Worm (Caenorhabditis elegans) whole organism, L4 larva: ENCODE data around the gene T07E3.4.

ENCODE experiments used
- F26F4.8 ChIP-seq: fragments of 200-800 bp; sonication (Bioruptor generic); conservative IDR thresholded peaks from 2 replicates; pipeline ENCODE4 v1.3.6; 2022; ENCODE audit warnings: missing genetic modification characterization, missing compliant biosample characterization
- F44E2.7 ChIP-seq: fragments of 200-800 bp; sonication (Bioruptor generic); IDR thresholded peaks from 2 replicates; pipeline ENCODE4 v2.1.2; 2022; ENCODE audit warnings: missing genetic modification characterization, missing compliant biosample characterization
- R02D3.7 ChIP-seq: fragments of 150-350 bp; sonication (generic microtip); optimal IDR thresholded peaks from 3 replicates; lab custom pipeline; 2014; ENCODE audit warnings: missing biosample characterization, missing genetic modification characterization
- T26A8.4 ChIP-seq: fragments of 200-800 bp; sonication (Bioruptor generic); IDR thresholded peaks from 2 replicates; pipeline ENCODE4 v1.3.6; 2022; ENCODE audit warnings: missing genetic modification characterization, missing compliant biosample characterization
- Y48G9A.11 ChIP-seq: fragments of 200-800 bp; sonication (Bioruptor generic); IDR thresholded peaks from 2 replicates; pipeline ENCODE4 v1.3.6; 2022; ENCODE audit warnings: missing genetic modification reagents, missing genetic modification characterization, missing compliant biosample characterization
- Y5F2A.4 ChIP-seq: fragments of 200-800 bp; sonication (Bioruptor generic); optimal IDR thresholded peaks from 2 replicates; lab custom pipeline; 2018; ENCODE audit warnings: mild to moderate bottlenecking, missing genetic modification characterization, missing compliant biosample characterization
- aha-1 ChIP-seq: fragments of 150-350 bp; peaks from one replicate; lab custom pipeline; 2014; ENCODE audit warnings: missing biosample characterization, missing genetic modification characterization
- ama-1 ChIP-seq: fragments of 150-350 bp; optimal IDR thresholded peaks from 2 replicates; lab custom pipeline; 2014; ENCODE audit warnings: inconsistent platforms, mixed read lengths
- ceh-32 ChIP-seq: sonication (generic microtip); optimal IDR thresholded peaks from 2 replicates; lab custom pipeline; 2016; ENCODE audit warnings: mild to moderate bottlenecking, missing genetic modification characterization, missing compliant biosample characterization; ENCODE audit not compliant: poor library complexity
- ces-1 ChIP-seq: fragments of 150-350 bp; sonication (generic microtip); optimal IDR thresholded peaks from 4 replicates; lab custom pipeline; 2014; ENCODE audit warnings: missing biosample characterization, missing genetic modification reagents, missing genetic modification characterization
- cey-2 ChIP-seq: sonication (generic microtip); optimal IDR thresholded peaks from 3 replicates; lab custom pipeline; 2017; ENCODE audit warnings: missing genetic modification characterization, mild to moderate bottlenecking, missing compliant biosample characterization, antibody characterized with exemption, borderline replicate concordance; ENCODE audit not compliant: insufficient read depth
- ctbp-1 ChIP-seq: fragments of 200-800 bp; sonication (Bioruptor generic); IDR thresholded peaks from 2 replicates; pipeline ENCODE4 v1.3.6; 2022; ENCODE audit warnings: missing genetic modification reagents, missing genetic modification characterization, missing compliant biosample characterization
- daf-16 ChIP-seq, 3 experiments: sonication (generic microtip); optimal IDR thresholded peaks; 2 replicates each; lab custom pipeline; 2016 to 2017; ENCODE audit warnings: missing genetic modification characterization in 3 of 3, missing genetic modification reagents in 3 of 3, mild to moderate bottlenecking in 2 of 3, missing compliant biosample characterization in 2 of 3, missing biosample characterization in 1 of 3, moderate library complexity in 1 of 3
- dmd-6 ChIP-seq: fragments of 200-800 bp; sonication (Bioruptor generic); IDR thresholded peaks from 2 replicates; pipeline ENCODE4 v1.3.6; 2022; ENCODE audit warnings: missing genetic modification reagents, missing genetic modification characterization, missing compliant biosample characterization
- dmd-9 ChIP-seq: fragments of 200-800 bp; sonication (Bioruptor generic); IDR thresholded peaks from 2 replicates; pipeline ENCODE4 v1.3.6; 2022; ENCODE audit warnings: missing genetic modification reagents, missing genetic modification characterization, missing compliant biosample characterization
- dpl-1 ChIP-seq: fragments of 150-350 bp; optimal IDR thresholded peaks from 2 replicates; lab custom pipeline; 2014; ENCODE audit warnings: missing biosample characterization, missing genetic modification reagents, missing genetic modification characterization
- fkh-10 ChIP-seq: fragments of 150-350 bp; optimal IDR thresholded peaks from 2 replicates; lab custom pipeline; 2014; ENCODE audit warnings: missing biosample characterization, missing genetic modification reagents, missing genetic modification characterization
- fos-1 ChIP-seq: fragments of 150-350 bp; optimal IDR thresholded peaks from 2 replicates; lab custom pipeline; 2014; ENCODE audit warnings: missing biosample characterization, missing genetic modification characterization
- gei-8 ChIP-seq: fragments of 200-800 bp; sonication (Bioruptor generic); optimal IDR thresholded peaks from 2 replicates; lab custom pipeline; 2018; ENCODE audit warnings: mild to moderate bottlenecking, missing genetic modification characterization, missing compliant biosample characterization
- hlh-11 ChIP-seq: fragments of 200-800 bp; sonication (Bioruptor generic); optimal IDR thresholded peaks from 2 replicates; lab custom pipeline; 2018; ENCODE audit warnings: mild to moderate bottlenecking, missing genetic modification characterization, missing compliant biosample characterization
- hlh-30 ChIP-seq: sonication (generic microtip); optimal IDR thresholded peaks from 2 replicates; lab custom pipeline; 2017; ENCODE audit warnings: antibody characterized with exemption, mild to moderate bottlenecking, missing genetic modification characterization, missing compliant biosample characterization; ENCODE audit not compliant: insufficient read depth
- jun-1 ChIP-seq: fragments of 150-350 bp; optimal IDR thresholded peaks from 2 replicates; lab custom pipeline; 2014; ENCODE audit warnings: missing biosample characterization, missing genetic modification reagents, missing genetic modification characterization
- lim-7 ChIP-seq: fragments of 200-800 bp; sonication (Bioruptor generic); IDR thresholded peaks from 2 replicates; pipeline ENCODE4 v1.3.6; 2022; ENCODE audit warnings: missing genetic modification characterization, missing compliant biosample characterization
- madf-9 ChIP-seq: fragments of 200-800 bp; sonication (Bioruptor generic); conservative IDR thresholded peaks from 2 replicates; pipeline ENCODE4 v1.3.6; 2022; ENCODE audit warnings: missing genetic modification reagents, missing genetic modification characterization, missing compliant biosample characterization
- mdl-1 ChIP-seq, 2 experiments: fragments of 150-350 bp in 1 of 2; sonication (generic microtip) in 1 of 2; optimal IDR thresholded peaks; 2 replicates each; lab custom pipeline; 2014 to 2017; ENCODE audit warnings: missing biosample characterization in 2 of 2, missing genetic modification characterization in 2 of 2
- mes-2 ChIP-seq: sonication (generic microtip); optimal IDR thresholded peaks from 2 replicates; lab custom pipeline; 2016; ENCODE audit warnings: missing genotype, mild to moderate bottlenecking, missing genetic modification characterization, missing compliant biosample characterization; ENCODE audit not compliant: poor library complexity, severe bottlenecking
- mxl-3 ChIP-seq: fragments of 200-800 bp; sonication (Bioruptor generic); optimal IDR thresholded peaks from 2 replicates; lab custom pipeline; 2018; ENCODE audit warnings: mild to moderate bottlenecking, missing genetic modification characterization, missing compliant biosample characterization
- nhr-102 ChIP-seq: sonication (generic microtip); optimal IDR thresholded peaks from 2 replicates; lab custom pipeline; 2016; ENCODE audit warnings: mild to moderate bottlenecking, missing genetic modification characterization, moderate library complexity, missing compliant biosample characterization
- nhr-28 ChIP-seq: fragments of 150-350 bp; optimal IDR thresholded peaks from 2 replicates; lab custom pipeline; 2014; ENCODE audit warnings: missing biosample characterization, missing genetic modification characterization
- nhr-48 ChIP-seq: sonication (generic microtip); optimal IDR thresholded peaks from 2 replicates; lab custom pipeline; 2016; ENCODE audit warnings: mild to moderate bottlenecking, missing genetic modification characterization, missing compliant biosample characterization
- nhr-6 ChIP-seq: fragments of 150-350 bp; optimal IDR thresholded peaks from 2 replicates; lab custom pipeline; 2014; ENCODE audit warnings: missing biosample characterization, missing genetic modification characterization
- nhr-76 ChIP-seq: fragments of 150-350 bp; optimal IDR thresholded peaks from 2 replicates; lab custom pipeline; 2014; ENCODE audit warnings: missing biosample characterization, missing genetic modification characterization
- nhr-77 ChIP-seq: fragments of 150-350 bp; optimal IDR thresholded peaks from 2 replicates; lab custom pipeline; 2014; ENCODE audit warnings: missing biosample characterization, missing genetic modification characterization
- pqm-1 ChIP-seq: sonication (generic microtip); optimal IDR thresholded peaks from 2 replicates; lab custom pipeline; 2017; ENCODE audit warnings: missing biosample characterization, missing genetic modification characterization
- rbr-2 ChIP-seq: sonication (generic microtip); optimal IDR thresholded peaks from 2 replicates; lab custom pipeline; 2016; ENCODE audit warnings: missing genotype, missing genetic modification characterization, missing compliant biosample characterization
- sdz-12 ChIP-seq: fragments of 200-800 bp; sonication (Bioruptor generic); optimal IDR thresholded peaks from 2 replicates; lab custom pipeline; 2018; ENCODE audit warnings: mild to moderate bottlenecking, missing genetic modification characterization, missing compliant biosample characterization
- spr-1 ChIP-seq: sonication (generic microtip); optimal IDR thresholded peaks from 2 replicates; lab custom pipeline; 2016; ENCODE audit warnings: mild to moderate bottlenecking, missing genetic modification characterization, missing compliant biosample characterization
- spr-3 ChIP-seq: fragments of 200-800 bp; sonication (Bioruptor generic); optimal IDR thresholded peaks from 2 replicates; lab custom pipeline; 2018; ENCODE audit warnings: mild to moderate bottlenecking, missing genetic modification characterization, missing compliant biosample characterization
- unc-39 ChIP-seq: sonication (generic microtip); optimal IDR thresholded peaks from 2 replicates; lab custom pipeline; 2017; ENCODE audit warnings: missing biosample characterization, missing genetic modification characterization
- unc-62 ChIP-seq, 3 experiments: fragments of 150-350 bp in 1 of 3; sonication (generic microtip); optimal IDR thresholded peaks in 2 of 3; peaks in 1 of 3; 1 replicate in 1 of 3; 2 replicates in 2 of 3; lab custom pipeline; 2014 to 2017; ENCODE audit warnings: missing biosample characterization in 3 of 3, missing genetic modification characterization in 3 of 3, missing genetic modification reagents in 3 of 3, missing genotype in 1 of 3
- zag-1 ChIP-seq: fragments of 150-350 bp; optimal IDR thresholded peaks from 2 replicates; lab custom pipeline; 2014; ENCODE audit warnings: missing biosample characterization, missing genetic modification characterization
- zip-2 ChIP-seq: fragments of 150-350 bp; optimal IDR thresholded peaks from 2 replicates; lab custom pipeline; 2014; ENCODE audit warnings: missing biosample characterization, missing genetic modification characterization
- ztf-11 ChIP-seq: fragments of 150-350 bp; optimal IDR thresholded peaks from 2 replicates; lab custom pipeline; 2014; ENCODE audit warnings: missing biosample characterization, missing genetic modification characterization
- ztf-7 ChIP-seq: fragments of 150-350 bp; optimal IDR thresholded peaks from 2 replicates; lab custom pipeline; 2014; ENCODE audit warnings: missing biosample characterization, missing genetic modification characterization

The T07E3.4 gene

ce11 chrIII:6897587-6898064, at the start of gene T07E3.4 (continued):
- peak; percentile 91 for TF ChIP-seq hlh-30 (tag; lab: Kevin White, UChicago)
- TF ChIP-seq pqm-1, result no peak
- TF ChIP-seq nhr-28, result peak; percentile 84
- TF ChIP-seq mes-2, result peak; percentile 66
- TF ChIP-seq rbr-2 (tag; lab: Kevin White, UChicago), result peak; percentile 54
- no peak for TF ChIP-seq unc-39 (tag; lab: Kevin White, UChicago)
- TF ChIP-seq nhr-77 (tag; lab: Kevin White, UChicago), result no peak
- TF ChIP-seq ctbp-1 (GFP tag; lab: Robert Waterston, UW), result peak; percentile 57; the same call in 1 of the 2 replicates
- no peak for TF ChIP-seq ces-1 (GFP tag; lab: Kevin White, UChicago)
- TF ChIP-seq zip-2, result peak; percentile 8
- no peak for TF ChIP-seq sdz-12
- TF ChIP-seq cey-2, result peak; percentile 19
- peak; percentile 48 for TF ChIP-seq dpl-1 (GFP tag; lab: Kevin White, UChicago)
- TF ChIP-seq nhr-76 (tag; lab: Kevin White, UChicago), result no peak
- TF ChIP-seq mdl-1 (tag; optimal IDR thresholded peaks at IDR 0.05; lab: Kevin White, UChicago), result peak; percentile 22 to 72
- peak; percentile 48 for TF ChIP-seq ztf-7
- no peak for TF ChIP-seq R02D3.7 (tag; lab: Kevin White, UChicago)
- peak; percentile 98 for TF ChIP-seq aha-1
- no peak for TF ChIP-seq ceh-32 (tag; lab: Kevin White, UChicago)
- no peak for TF ChIP-seq dmd-9 (GFP tag; lab: Robert Waterston, UW)
- no peak for TF ChIP-seq F26F4.8
- no peak for TF ChIP-seq fos-1 (tag; lab: Kevin White, UChicago)
- TF ChIP-seq jun-1, result no peak
- TF ChIP-seq fkh-10, result no peak

ce11 chrIII:6848654-6849204, 49.1 kb upstream of the T07E3.4 start, which contains the start of gene dhhc-5:
TSS of gene dhhc-5 (minus strand) at chrIII:6849059.
- TF ChIP-seq mxl-3 (GFP tag; lab: Kevin White, UChicago) (no peak), spr-3 (no peak), ctbp-1 (GFP tag; lab: Robert Waterston, UW) (no peak), ztf-11 (tag; lab: Kevin White, UChicago) (no peak), madf-9 (GFP tag; lab: Robert Waterston, UW) (no peak), dpl-1 (GFP tag; lab: Kevin White, UChicago) (no peak), daf-16 (GFP tag; optimal IDR thresholded peaks at IDR 0.05; lab: Kevin White, UChicago) (no peak), daf-16 (tag; optimal IDR thresholded peaks at IDR 0.05; lab: Kevin White, UChicago) (peak; percentile 80), dmd-6 (peak; percentile 37; the same call in 1 of the 2 replicates), nhr-77 (tag; lab: Kevin White, UChicago) (no peak), lim-7 (GFP tag; lab: Robert Waterston, UW) (no peak), gei-8 (GFP tag; lab: Kevin White, UChicago) (no peak), nhr-102 (tag; lab: Kevin White, UChicago) (peak; percentile 17), zag-1 (tag; lab: Kevin White, UChicago) (no peak), T26A8.4 (no peak), unc-62 (GFP tag; optimal IDR thresholded peaks at IDR 0.05 in 1 of 2; lab: Kevin White, UChicago) (peak in 1 of 2 experiments; percentile 91), unc-62 (tag; optimal IDR thresholded peaks at IDR 0.05; lab: Kevin White, UChicago) (no peak), nhr-6 (tag; lab: Kevin White, UChicago) (no peak), Y5F2A.4 (GFP tag; lab: Kevin White, UChicago) (no peak), nhr-48 (tag; lab: Kevin White, UChicago) (no peak), spr-1 (tag; lab: Kevin White, UChicago) (no peak), mdl-1 (tag; optimal IDR thresholded peaks at IDR 0.05; lab: Kevin White, UChicago) (no peak), ama-1 (lab: Kevin White, UChicago) (no peak), nhr-28 (peak; percentile 9), hlh-11 (tag; lab: Kevin White, UChicago) (peak; percentile 65), F44E2.7 (GFP tag; lab: Robert Waterston, UW) (no peak), Y48G9A.11 (GFP tag; lab: Robert Waterston, UW) (no peak), F26F4.8 (no peak)
- TF ChIP-seq, all 104 proteins: peak for 6
